Worm (Caenorhabditis elegans): ENCODE results near the gene K07H8.7.

K07H8.7 gene

ce11 chrIV:8289105-8289504 is 29.3 kb upstream of the K07H8.7 start:
- no peak for TF ChIP-seq jun-1 (tag; optimal IDR thresholded peaks at IDR 0.05)
- no peak for TF ChIP-seq daf-8 (GFP tag; IDR thresholded peaks at IDR 0.05)
- TF ChIP-seq egl-43 (GFP tag; IDR thresholded peaks at IDR 0.05): 0 out of 2 replicates have a peak, but pooled peaks have one; percentile 51
- TF ChIP-seq set-16 (GFP tag; IDR thresholded peaks at IDR 0.05): peak; percentile 94
- TF ChIP-seq mes-2 (tag; optimal IDR thresholded peaks at IDR 0.05; ENCODE audit: poor library complexity, severe bottlenecking): no peak
- no peak for TF ChIP-seq ztf-11 (tag; optimal IDR thresholded peaks at IDR 0.05)
- TF ChIP-seq pha-4 (GFP tag; IDR thresholded peaks at IDR 0.05): no peak
- no peak for TF ChIP-seq pha-4 (tag; optimal IDR thresholded peaks at IDR 0.05)
- TF ChIP-seq unc-39 (tag; optimal IDR thresholded peaks at IDR 0.05): no peak
- TF ChIP-seq nhr-77 (tag; optimal IDR thresholded peaks at IDR 0.05): no peak
- TF ChIP-seq lin-1 (GFP tag; IDR thresholded peaks at IDR 0.05): 0 out of 2 replicates have a peak, but pooled peaks have one; percentile 8
- no peak for TF ChIP-seq lsy-2 (tag; optimal IDR thresholded peaks at IDR 0.05)

ce11 chrIV:8287287-8287686 is 27.5 kb upstream of the K07H8.7 start:
- TF ChIP-seq unc-62 (GFP tag; optimal IDR thresholded peaks at IDR 0.05 in 1 of 2) (peak in 1 of 2 experiments; percentile 96), unc-62 (tag; optimal IDR thresholded peaks at IDR 0.05) (no peak), jun-1 (tag; optimal IDR thresholded peaks at IDR 0.05) (no peak)

- TF ChIP-seq sdz-12 (GFP tag; optimal IDR thresholded peaks at IDR 0.05): no peak
- TF ChIP-seq Y105C5A.15 (GFP tag; IDR thresholded peaks at IDR 0.05): 0 out of 2 replicates have a peak, but pooled peaks have one; percentile 15
- peak; percentile 42 for TF ChIP-seq F49E8.2 (tag; optimal IDR thresholded peaks at IDR 0.05; ENCODE audit: borderline replicate concordance)
Measured at ce11 chrIV:8286352-8286751, 26.5 kb upstream of the K07H8.7 start, which contains the start of gene K07H8.9. TSS of gene K07H8.9 (minus strand) at chrIV:8286476.

ce11 chrIV:8283214-8283613 is 23.4 kb upstream of the K07H8.7 start:
- TF ChIP-seq dmd-9 (GFP tag; IDR thresholded peaks at IDR 0.05) (no peak), daf-16 (GFP tag; optimal IDR thresholded peaks at IDR 0.05) (no peak), daf-16 (tag; optimal IDR thresholded peaks at IDR 0.05) (no peak), unc-62 (GFP tag; optimal IDR thresholded peaks at IDR 0.05 in 1 of 2) (peak in 1 of 2 experiments; percentile 80), unc-62 (tag; optimal IDR thresholded peaks at IDR 0.05) (no peak)

- TF ChIP-seq mes-2 (tag; optimal IDR thresholded peaks at IDR 0.05; ENCODE audit: poor library complexity, severe bottlenecking) (no peak), nhr-6 (tag; optimal IDR thresholded peaks at IDR 0.05) (no peak), daf-19 (GFP tag; conservative IDR thresholded peaks at IDR 0.05) (no peak), hif-1 (tag; optimal IDR thresholded peaks at IDR 0.05) (no peak), nhr-10 (tag; optimal IDR thresholded peaks at IDR 0.05) (no peak), lir-3 (tag; optimal IDR thresholded peaks at IDR 0.05) (no peak), set-16 (GFP tag; IDR thresholded peaks at IDR 0.05) (no peak), ctbp-1 (GFP tag; IDR thresholded peaks at IDR 0.05) (no peak), zip-2 (tag; optimal IDR thresholded peaks at IDR 0.05) (no peak), pha-4 (GFP tag; IDR thresholded peaks at IDR 0.05) (no peak), pha-4 (tag; optimal IDR thresholded peaks at IDR 0.05) (no peak), gei-8 (GFP tag; optimal IDR thresholded peaks at IDR 0.05) (no peak), ztf-11 (tag; optimal IDR thresholded peaks at IDR 0.05) (no peak), Y105C5A.15 (GFP tag; IDR thresholded peaks at IDR 0.05) (no peak)
Measured at ce11 chrIV:8276609-8277008, 16.8 kb upstream of the K07H8.7 start, which contains the start of gene K07H8.12. TSS of gene K07H8.12 (minus strand) at chrIV:8276709.

DNA sequence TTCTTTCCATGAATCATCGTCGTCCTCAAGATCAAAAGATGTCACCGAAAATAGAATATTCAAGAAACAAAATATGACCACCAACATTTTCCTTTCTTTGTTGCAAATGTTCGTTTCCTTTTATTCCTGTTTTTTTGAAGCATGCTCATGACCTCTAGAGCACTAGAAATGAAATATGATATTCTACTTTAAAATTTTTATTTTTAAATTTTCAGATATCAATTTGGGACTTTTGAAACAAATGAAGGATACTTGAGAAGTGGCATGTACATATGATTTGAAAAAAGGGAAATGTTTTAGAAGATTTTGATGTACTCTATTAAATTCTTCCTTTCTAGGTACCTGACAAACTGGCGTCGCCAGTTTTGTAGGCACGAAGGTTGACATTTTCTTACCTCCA is 15.4 kb upstream of the K07H8.7 start, which contains the start of gene K07H8.11:
Gene K07H8.11 (minus strand): TSS at position 101 of the 400 bp plus-strand sequence.
- TF ChIP-seq tag-97 (GFP tag; IDR thresholded peaks at IDR 0.05) (no peak), madf-9 (GFP tag; conservative IDR thresholded peaks at IDR 0.05) (no peak), dpl-1 (GFP tag; optimal IDR thresholded peaks at IDR 0.05) (no peak), snpc-4 (tag; optimal IDR thresholded peaks at IDR 0.05) (no peak), aha-1 (tag) (no peak), set-16 (GFP tag; IDR thresholded peaks at IDR 0.05) (no peak), egl-27 (tag; optimal IDR thresholded peaks at IDR 0.05) (no peak)

Measured in whole organism, L4 larva.